Worm (Caenorhabditis elegans) whole organism, late embryonic: ENCODE results near the gene tdpo-1.

Experiments used
- C08G9.2 ChIP-seq: sonication (generic microtip); optimal IDR thresholded peaks from 2 replicates; lab custom pipeline; 2016; ENCODE audit warnings: mild to moderate bottlenecking, missing genetic modification characterization, moderate library complexity, missing compliant biosample characterization
- elt-2 ChIP-seq: sonication (generic microtip); optimal IDR thresholded peaks from 2 replicates; lab custom pipeline; 2016; ENCODE audit warnings: missing genetic modification reagents, missing genetic modification characterization, missing compliant biosample characterization
- fkh-6 ChIP-seq: sonication (generic microtip); optimal IDR thresholded peaks from 2 replicates; lab custom pipeline; 2016; ENCODE audit warnings: missing genetic modification characterization, missing compliant biosample characterization
- hlh-8 ChIP-seq: sonication (generic microtip); optimal IDR thresholded peaks from 2 replicates; lab custom pipeline; 2016; ENCODE audit warnings: missing genotype, missing genetic modification characterization, missing compliant biosample characterization
- nfya-1 ChIP-seq: sonication (generic microtip); optimal IDR thresholded peaks from 2 replicates; lab custom pipeline; 2017; ENCODE audit warnings: missing genetic modification characterization, mild to moderate bottlenecking, missing compliant biosample characterization, antibody characterized with exemption, moderate library complexity
- nhr-11 ChIP-seq: fragments of 150-350 bp; optimal IDR thresholded peaks from 2 replicates; lab custom pipeline; 2014; ENCODE audit warnings: missing biosample characterization, missing genetic modification characterization
- pha-4 ChIP-seq: fragments of 150-350 bp; optimal IDR thresholded peaks from 2 replicates; lab custom pipeline; 2018; ENCODE audit warnings: missing biosample characterization, missing genetic modification reagents, missing genetic modification characterization

DNA sequence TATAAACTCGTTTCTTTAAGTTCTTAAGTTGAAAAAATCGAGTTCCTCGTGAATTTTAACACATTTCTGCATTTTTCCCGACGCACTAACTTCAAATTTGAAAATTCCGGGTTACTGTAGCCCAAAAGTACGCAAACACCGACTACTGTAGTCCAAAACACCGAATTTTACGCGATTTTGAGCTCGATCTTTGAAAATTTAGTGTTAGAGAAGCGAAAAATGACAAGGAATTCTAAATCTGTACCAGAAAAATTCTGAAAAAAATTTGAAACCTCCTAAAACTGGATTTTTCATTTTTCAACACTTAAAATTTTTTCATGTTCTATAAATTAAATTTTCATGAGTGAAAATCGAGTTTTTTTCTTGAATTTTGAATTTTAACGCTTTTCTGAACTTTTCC, 14.5 kb upstream of the tdpo-1 start:
- TF ChIP-seq C08G9.2 (tag; lab: Kevin White, UChicago) (no peak), nfya-1 (tag; lab: Kevin White, UChicago) (no peak), hlh-8 (tag; lab: Kevin White, UChicago) (no peak), elt-2 (tag; lab: Kevin White, UChicago) (no peak), nhr-11 (tag; lab: Kevin White, UChicago) (no peak), fkh-6 (tag; lab: Kevin White, UChicago) (no peak), pha-4 (no peak)
